Fruit fly (Drosophila melanogaster): Measurements from ENCODE around the gene CG4476.
A peak's percentile ranks its signal among the peaks of the same experiment; 100 is the strongest.

dm6 chr3L:9262268-9262667 lies 50.6 kb downstream of the CG4476 start:
- TF ChIP-seq dl (GFP tag; optimal IDR thresholded peaks at IDR 0.05; ENCODE audit: insufficient read depth in 1 of 2, partially characterized antibody in 2 of 2) (no peak), psq (GFP tag; optimal IDR thresholded peaks at IDR 0.05) (no peak), Dfd (GFP tag; optimal IDR thresholded peaks at IDR 0.05) (peak; percentile 93), br (GFP tag; optimal IDR thresholded peaks at IDR 0.05) (no peak), fru (GFP tag; optimal IDR thresholded peaks at IDR 0.05) (no peak), dsf (GFP tag; optimal IDR thresholded peaks at IDR 0.05; ENCODE audit: borderline replicate concordance) (no peak), lola (GFP tag; optimal IDR thresholded peaks at IDR 0.05) (no peak), Hnf4 (GFP tag; optimal IDR thresholded peaks at IDR 0.05) (no peak), sage (GFP tag; optimal IDR thresholded peaks at IDR 0.05) (no peak), sv (GFP tag; optimal IDR thresholded peaks at IDR 0.05) (no peak), h (GFP tag; optimal IDR thresholded peaks at IDR 0.05) (no peak), Myc (optimal IDR thresholded peaks at IDR 0.05) (no peak)
